Fruit fly (Drosophila melanogaster): ENCODE results near the gene CG31368.

DNA sequence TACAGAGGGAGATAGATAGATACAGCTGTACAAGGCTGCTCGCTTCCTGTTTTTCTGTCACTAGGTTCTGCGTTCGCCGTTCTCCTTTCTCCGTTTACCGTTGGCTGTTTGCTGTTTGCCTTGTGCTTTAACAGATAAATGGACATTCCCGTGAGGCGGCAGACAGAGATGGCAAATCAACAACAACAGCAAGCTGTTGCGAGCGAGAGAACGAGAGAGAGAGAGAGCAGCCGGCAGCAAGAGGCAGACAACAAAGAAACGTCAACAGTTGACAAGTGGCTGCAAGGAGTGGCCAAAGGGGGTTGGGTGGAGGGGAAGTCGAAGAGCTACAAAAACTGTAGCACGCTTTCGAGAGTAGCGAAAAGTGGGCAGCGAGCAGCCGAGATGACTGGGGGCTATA is 49.2 kb upstream of the CG31368 start:
- TF ChIP-seq EcR (GFP tag; optimal IDR thresholded peaks at IDR 0.05) (no peak), pan (optimal IDR thresholded peaks at IDR 0.05) (no peak), CG8478 (optimal IDR thresholded peaks at IDR 0.05) (no peak), usp (GFP tag; optimal IDR thresholded peaks at IDR 0.05) (no peak), psq (optimal IDR thresholded peaks at IDR 0.05) (no peak), Dll (optimal IDR thresholded peaks at IDR 0.05) (no peak)
